Fruit fly (Drosophila melanogaster) whole organism, adult: ENCODE data around the gene topi.
A peak's percentile ranks its signal among the peaks of the same experiment; 100 is the strongest.

Experiments used
- CG11617 ChIP-seq: fragments of 200-800 bp; sonication (Bioruptor generic); optimal IDR thresholded peaks from 2 replicates; lab custom pipeline; 2017; ENCODE audit warnings: mild to moderate bottlenecking, missing biosample characterization, missing genetic modification reagents, missing genetic modification characterization
- CG5204 ChIP-seq: fragments of 200-800 bp; sonication (Bioruptor generic); optimal IDR thresholded peaks from 2 replicates; lab custom pipeline; 2016; ENCODE audit warnings: missing biosample characterization, missing genetic modification characterization
- CG7045 ChIP-seq: fragments of 200-800 bp; sonication (Bioruptor generic); optimal IDR thresholded peaks from 2 replicates; lab custom pipeline; 2017; ENCODE audit warnings: missing biosample characterization, mild to moderate bottlenecking, missing genetic modification characterization
- CG7101 ChIP-seq: fragments of 200-800 bp; sonication (Bioruptor generic); optimal IDR thresholded peaks from 2 replicates; lab custom pipeline; 2018; ENCODE audit warnings: missing biosample characterization, mild to moderate bottlenecking, missing genetic modification characterization, moderate library complexity
- Mnt ChIP-seq: fragments of 200-800 bp; sonication (Bioruptor generic); optimal IDR thresholded peaks from 2 replicates; lab custom pipeline; 2016; ENCODE audit warnings: missing biosample characterization, mild to moderate bottlenecking, missing genetic modification characterization
- cnc ChIP-seq, 2 experiments: fragments of >200 bp; optimal IDR thresholded peaks; 2 replicates each; lab custom pipeline; 2017
- kay ChIP-seq: fragments of 200-800 bp; sonication (Bioruptor generic); peaks from one replicate; lab custom pipeline; 2016; ENCODE audit warnings: missing biosample characterization, missing genetic modification characterization, borderline replicate concordance
- ovo ChIP-seq: fragments of 200-800 bp; sonication (Bioruptor generic); optimal IDR thresholded peaks from 2 replicates; lab custom pipeline; 2016; ENCODE audit warnings: missing biosample characterization, missing genetic modification characterization
- pad ChIP-seq: fragments of 200-800 bp; sonication (Bioruptor generic); optimal IDR thresholded peaks from 3 replicates; lab custom pipeline; 2017; ENCODE audit warnings: missing biosample characterization, missing genetic modification characterization, mild to moderate bottlenecking, moderate library complexity, missing genetic modification reagents
- tj ChIP-seq: fragments of 200-800 bp; sonication (Bioruptor generic); optimal IDR thresholded peaks from 3 replicates; lab custom pipeline; 2017; ENCODE audit warnings: missing biosample characterization, mild to moderate bottlenecking, missing genetic modification characterization, moderate library complexity
- toe ChIP-seq: fragments of 200-800 bp; sonication (Bioruptor generic); optimal IDR thresholded peaks from 2 replicates; lab custom pipeline; 2016; ENCODE audit warnings: missing biosample characterization, missing genetic modification characterization

dm6 chr3R:9767620-9768592 is 7.0 kb upstream of the topi start, which contains the start of gene Naa80:
- TF ChIP-seq CG5204 (GFP tag; lab: Kevin White, UChicago) = no peak
- TF ChIP-seq CG7101 (tag; lab: Kevin White, UChicago) = peak; percentile 82
- TF ChIP-seq tj = peak; percentile 21
- peak; percentile 80 for TF ChIP-seq pad (GFP tag; lab: Kevin White, UChicago)
- TF ChIP-seq CG11617 = peak; percentile 57
- TF ChIP-seq CG7045 (GFP tag; lab: Kevin White, UChicago) = peak; percentile 65
- TF ChIP-seq kay (GFP tag; lab: Kevin White, UChicago) = no peak
- peak; percentile 64 for TF ChIP-seq ovo (GFP tag; lab: Kevin White, UChicago)
- peak; percentile 63 for TF ChIP-seq toe (GFP tag; lab: Kevin White, UChicago)
- peak; percentile 92 for TF ChIP-seq Mnt (GFP tag; lab: Kevin White, UChicago)
- TF ChIP-seq cnc (optimal IDR thresholded peaks at IDR 0.05; lab: Kevin White, UChicago) = no peak
